Worm (Caenorhabditis elegans): ENCODE results near the gene sre-35.

sre-35 gene

DNA sequence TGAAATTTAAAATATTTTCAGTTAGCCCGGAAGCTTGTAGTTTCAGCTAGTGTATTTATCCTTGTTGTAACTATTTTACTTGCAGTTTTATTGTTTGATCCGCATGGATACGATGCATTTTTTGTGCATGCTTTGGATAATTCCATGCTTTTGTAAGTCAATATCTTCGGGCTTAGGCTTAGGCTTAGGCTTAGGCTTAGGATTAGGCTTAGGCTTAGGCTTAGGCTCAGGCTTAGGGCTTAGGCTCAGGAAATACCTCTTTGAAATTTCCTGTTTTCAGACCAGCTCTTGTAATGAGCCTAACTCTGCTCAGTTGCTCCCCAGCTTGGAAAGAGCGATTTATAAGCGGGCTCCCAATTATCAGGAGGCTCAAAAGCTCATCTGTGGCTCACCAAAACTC lies 14.4 kb upstream of the sre-35 start, which contains the start of gene srg-16:
srg-16 (plus strand) TSS at position 87 of the 400 bp plus-strand sequence.
- TF ChIP-seq sea-2 (GFP tag; optimal IDR thresholded peaks at IDR 0.05) (no peak), nhr-77 (tag; optimal IDR thresholded peaks at IDR 0.05) (no peak), fos-1 (tag; optimal IDR thresholded peaks at IDR 0.05) (no peak), aly-2 (tag; optimal IDR thresholded peaks at IDR 0.05) (no peak), ama-1 (optimal IDR thresholded peaks at IDR 0.05) (no peak), pha-4 (tag; optimal IDR thresholded peaks at IDR 0.05) (no peak), daf-12 (tag; optimal IDR thresholded peaks at IDR 0.05) (no peak), lin-39 (tag; optimal IDR thresholded peaks at IDR 0.05) (no peak), fkh-2 (tag; optimal IDR thresholded peaks at IDR 0.05) (no peak), pqm-1 (tag; optimal IDR thresholded peaks at IDR 0.05) (no peak), egl-5 (tag; optimal IDR thresholded peaks at IDR 0.05) (no peak), ceh-9 (tag; optimal IDR thresholded peaks at IDR 0.05) (no peak), snpc-4 (tag; optimal IDR thresholded peaks at IDR 0.05) (no peak), tbx-2 (tag; optimal IDR thresholded peaks at IDR 0.05) (no peak), nhr-25 (tag; optimal IDR thresholded peaks at IDR 0.05) (no peak)

DNA sequence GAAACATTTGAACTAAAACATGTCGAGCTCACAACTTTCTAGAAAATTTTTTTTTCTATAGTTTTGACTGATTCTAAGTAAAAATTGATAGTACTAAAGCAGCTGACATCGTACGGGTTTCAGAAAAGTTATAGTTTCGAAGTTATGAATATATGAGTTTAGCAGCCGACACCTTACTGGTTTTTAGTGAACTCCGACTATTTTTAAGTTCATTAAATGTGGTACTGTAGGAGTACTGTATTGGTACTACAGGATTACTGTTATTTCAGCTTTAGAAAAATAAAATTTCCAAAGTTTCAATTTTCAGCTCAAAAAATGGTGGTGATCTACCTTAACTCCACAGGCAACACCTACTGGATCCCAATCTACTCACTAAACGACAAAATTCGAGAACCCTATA lies 12.9 kb upstream of the sre-35 start, which contains the start of gene sre-37:
sre-37 (plus strand) TSS at position 301 of the 400 bp plus-strand sequence.
- TF ChIP-seq aly-2 (tag; optimal IDR thresholded peaks at IDR 0.05) (no peak), eor-1 (tag; optimal IDR thresholded peaks at IDR 0.05) (no peak), ceh-82 (tag; optimal IDR thresholded peaks at IDR 0.05) (no peak), nhr-25 (tag; optimal IDR thresholded peaks at IDR 0.05) (no peak), zag-1 (tag; optimal IDR thresholded peaks at IDR 0.05) (no peak), nhr-28 (tag; optimal IDR thresholded peaks at IDR 0.05) (no peak), lin-15B (tag; optimal IDR thresholded peaks at IDR 0.05) (no peak), ZK546.5 (tag; optimal IDR thresholded peaks at IDR 0.05) (no peak), jun-1 (tag; optimal IDR thresholded peaks at IDR 0.05) (no peak), mdl-1 (tag; optimal IDR thresholded peaks at IDR 0.05) (no peak), nhr-76 (tag; optimal IDR thresholded peaks at IDR 0.05) (no peak), nhr-23 (tag; optimal IDR thresholded peaks at IDR 0.05) (no peak), fkh-10 (GFP tag; optimal IDR thresholded peaks at IDR 0.05) (no peak), elt-3 (tag; optimal IDR thresholded peaks at IDR 0.05) (no peak), R02D3.7 (tag; optimal IDR thresholded peaks at IDR 0.05) (no peak), egl-5 (tag; optimal IDR thresholded peaks at IDR 0.05) (no peak), ama-1 (optimal IDR thresholded peaks at IDR 0.05) (no peak)

DNA sequence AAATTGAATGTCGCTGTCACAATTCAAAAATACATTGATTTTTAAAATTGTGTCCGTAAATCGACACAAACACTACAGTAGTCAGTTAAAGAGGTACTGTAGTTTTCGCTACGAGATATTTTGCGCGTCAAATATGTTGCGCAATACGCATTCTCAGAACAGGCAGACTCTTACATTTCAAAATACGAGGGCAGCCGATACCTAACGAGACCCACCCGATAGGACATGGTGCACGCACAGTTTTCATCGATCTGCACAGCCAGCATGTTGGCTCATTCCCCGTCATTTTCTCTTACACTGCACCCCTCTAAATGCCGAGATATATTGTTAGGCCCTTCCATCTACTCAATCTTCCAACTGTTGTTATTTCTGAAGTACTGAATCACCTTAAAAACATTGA lies 9.6 kb upstream of the sre-35 start, which contains the start of gene F15A4.2:
F15A4.2 (plus strand) TSS at position 301 of the 400 bp plus-strand sequence.
- TF ChIP-seq lin-39 (tag; optimal IDR thresholded peaks at IDR 0.05) (no peak), skn-1 (tag; optimal IDR thresholded peaks at IDR 0.05) (no peak), tbx-2 (tag; optimal IDR thresholded peaks at IDR 0.05) (no peak), nhr-28 (tag; optimal IDR thresholded peaks at IDR 0.05) (no peak), fos-1 (tag; optimal IDR thresholded peaks at IDR 0.05) (no peak), nfya-1 (tag; optimal IDR thresholded peaks at IDR 0.05; ENCODE audit: insufficient read depth) (no peak), eor-1 (tag; optimal IDR thresholded peaks at IDR 0.05) (no peak), nhr-67 (tag; optimal IDR thresholded peaks at IDR 0.05) (no peak), elt-1 (tag; optimal IDR thresholded peaks at IDR 0.05) (no peak), elt-2 (tag; optimal IDR thresholded peaks at IDR 0.05) (no peak), mdl-1 (tag; optimal IDR thresholded peaks at IDR 0.05) (no peak), jun-1 (tag; optimal IDR thresholded peaks at IDR 0.05) (no peak), sea-2 (GFP tag; optimal IDR thresholded peaks at IDR 0.05) (no peak), egl-5 (tag; optimal IDR thresholded peaks at IDR 0.05) (no peak), ceh-9 (tag; optimal IDR thresholded peaks at IDR 0.05) (no peak), daf-12 (tag; optimal IDR thresholded peaks at IDR 0.05) (no peak), nhr-76 (tag; optimal IDR thresholded peaks at IDR 0.05) (no peak), ceh-82 (tag; optimal IDR thresholded peaks at IDR 0.05) (no peak)

DNA sequence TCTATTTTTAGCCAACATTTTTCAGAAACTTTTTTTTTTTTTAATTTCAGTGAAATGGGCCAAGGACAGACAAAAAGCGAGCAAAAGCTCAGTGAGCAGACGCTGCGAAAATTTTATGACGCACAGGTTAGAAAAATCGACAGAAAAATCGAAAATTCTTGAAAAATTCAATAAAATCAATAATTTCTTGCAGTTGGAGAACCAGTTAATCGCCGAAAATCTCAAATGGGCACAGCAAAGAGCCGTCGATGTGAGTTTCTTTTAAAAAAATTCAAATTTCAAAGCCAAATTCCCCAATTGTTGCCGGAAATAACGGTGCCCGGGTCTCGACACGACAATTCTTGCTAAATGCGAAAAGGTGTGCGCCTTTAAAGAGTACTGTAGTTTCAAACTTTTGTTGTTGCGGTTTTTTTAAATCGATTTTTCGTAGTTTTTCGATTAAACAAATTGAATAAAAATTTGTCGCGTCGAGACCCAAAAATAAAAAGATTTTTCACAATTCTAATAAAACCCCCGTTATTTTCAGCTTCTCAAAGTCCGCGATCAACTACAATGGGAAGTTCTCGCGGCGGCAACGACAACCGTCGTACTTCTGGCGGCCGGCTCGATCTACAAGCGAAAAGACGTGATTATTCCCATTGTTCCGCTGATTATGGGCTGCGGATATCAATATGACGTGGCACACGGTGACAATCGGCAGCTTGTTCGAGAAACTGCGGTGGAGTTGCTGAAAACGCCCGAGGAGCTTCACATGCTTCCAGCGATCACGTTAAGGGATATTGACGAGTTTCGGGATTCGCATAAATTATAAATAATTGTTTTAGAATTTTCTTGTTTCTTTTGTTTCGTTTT lies 8.2 kb upstream of the sre-35 start, which contains the start of gene tag-280:
tag-280 (plus strand) TSS at position 51 of the 852 bp plus-strand sequence.
- TF ChIP-seq unc-39 (tag; optimal IDR thresholded peaks at IDR 0.05) (no peak), fkh-2 (tag; optimal IDR thresholded peaks at IDR 0.05) (no peak), nhr-77 (tag; optimal IDR thresholded peaks at IDR 0.05) (no peak), mml-1 (tag; optimal IDR thresholded peaks at IDR 0.05) (no peak), egl-5 (tag; optimal IDR thresholded peaks at IDR 0.05) (no peak), nhr-25 (tag; optimal IDR thresholded peaks at IDR 0.05) (no peak), lin-15B (tag; optimal IDR thresholded peaks at IDR 0.05) (no peak), pqm-1 (tag; optimal IDR thresholded peaks at IDR 0.05) (no peak), zag-1 (tag; optimal IDR thresholded peaks at IDR 0.05) (no peak), daf-12 (tag; optimal IDR thresholded peaks at IDR 0.05) (no peak), jun-1 (tag; optimal IDR thresholded peaks at IDR 0.05) (no peak), skn-1 (tag; optimal IDR thresholded peaks at IDR 0.05) (no peak), nhr-76 (tag; optimal IDR thresholded peaks at IDR 0.05) (no peak), ceh-28 (tag; optimal IDR thresholded peaks at IDR 0.05) (no peak), elt-3 (tag; optimal IDR thresholded peaks at IDR 0.05) (no peak), elt-1 (tag; optimal IDR thresholded peaks at IDR 0.05) (no peak), aly-2 (tag; optimal IDR thresholded peaks at IDR 0.05) (no peak), R02D3.7 (tag; optimal IDR thresholded peaks at IDR 0.05) (no peak)

Data from whole organism, L3 larva.